Worm (Caenorhabditis elegans) whole organism, L4 larva: Measurements from ENCODE around the gene B0432.9.

ENCODE experiments used
- F37D6.2 ChIP-seq: sonication (generic microtip); optimal IDR thresholded peaks from 2 replicates; lab custom pipeline; 2016; ENCODE audit warnings: mild to moderate bottlenecking, missing genetic modification characterization, missing compliant biosample characterization
- T20F7.1 ChIP-seq: fragments of 200-800 bp; sonication (Bioruptor generic); optimal IDR thresholded peaks from 2 replicates; lab custom pipeline; 2018; ENCODE audit warnings: mild to moderate bottlenecking, missing genetic modification characterization, missing compliant biosample characterization
- T26A8.4 ChIP-seq: fragments of 200-800 bp; sonication (Bioruptor generic); IDR thresholded peaks from 2 replicates; pipeline ENCODE4 v1.3.6; 2022; ENCODE audit warnings: missing genetic modification characterization, missing compliant biosample characterization
- Y105C5A.15 ChIP-seq: fragments of 200-800 bp; sonication (Bioruptor generic); IDR thresholded peaks from 2 replicates; pipeline ENCODE4 v1.3.6; 2022; ENCODE audit warnings: missing genetic modification characterization, missing compliant biosample characterization
- Y48G9A.11 ChIP-seq: fragments of 200-800 bp; sonication (Bioruptor generic); IDR thresholded peaks from 2 replicates; pipeline ENCODE4 v1.3.6; 2022; ENCODE audit warnings: missing genetic modification reagents, missing genetic modification characterization, missing compliant biosample characterization
- ama-1 ChIP-seq: fragments of 150-350 bp; optimal IDR thresholded peaks from 2 replicates; lab custom pipeline; 2014; ENCODE audit warnings: inconsistent platforms, mixed read lengths
- cey-2 ChIP-seq: sonication (generic microtip); optimal IDR thresholded peaks from 3 replicates; lab custom pipeline; 2017; ENCODE audit warnings: missing genetic modification characterization, mild to moderate bottlenecking, missing compliant biosample characterization, antibody characterized with exemption, borderline replicate concordance; ENCODE audit not compliant: insufficient read depth
- dmd-8 ChIP-seq: fragments of 200-800 bp; sonication (Bioruptor generic); IDR thresholded peaks from 2 replicates; pipeline ENCODE4 v1.3.6; 2022; ENCODE audit warnings: missing genetic modification characterization, missing compliant biosample characterization
- dpl-1 ChIP-seq: fragments of 150-350 bp; optimal IDR thresholded peaks from 2 replicates; lab custom pipeline; 2014; ENCODE audit warnings: missing biosample characterization, missing genetic modification reagents, missing genetic modification characterization
- hlh-11 ChIP-seq: fragments of 200-800 bp; sonication (Bioruptor generic); optimal IDR thresholded peaks from 2 replicates; lab custom pipeline; 2018; ENCODE audit warnings: mild to moderate bottlenecking, missing genetic modification characterization, missing compliant biosample characterization
- hlh-30 ChIP-seq: sonication (generic microtip); optimal IDR thresholded peaks from 2 replicates; lab custom pipeline; 2017; ENCODE audit warnings: antibody characterized with exemption, mild to moderate bottlenecking, missing genetic modification characterization, missing compliant biosample characterization; ENCODE audit not compliant: insufficient read depth
- hmg-1.1 ChIP-seq: fragments of 200-800 bp; sonication (Bioruptor generic); IDR thresholded peaks from 2 replicates; pipeline ENCODE4 v1.3.6; 2022; ENCODE audit warnings: missing genetic modification reagents, missing genetic modification characterization, missing compliant biosample characterization
- jun-1 ChIP-seq: fragments of 150-350 bp; optimal IDR thresholded peaks from 2 replicates; lab custom pipeline; 2014; ENCODE audit warnings: missing biosample characterization, missing genetic modification reagents, missing genetic modification characterization
- lim-7 ChIP-seq: fragments of 200-800 bp; sonication (Bioruptor generic); IDR thresholded peaks from 2 replicates; pipeline ENCODE4 v1.3.6; 2022; ENCODE audit warnings: missing genetic modification characterization, missing compliant biosample characterization
- lin-13 ChIP-seq: fragments of 150-350 bp; optimal IDR thresholded peaks from 2 replicates; lab custom pipeline; 2014; ENCODE audit warnings: missing biosample characterization, missing genetic modification reagents, missing genetic modification characterization
- lin-39 ChIP-seq: fragments of 150-350 bp; optimal IDR thresholded peaks from 2 replicates; lab custom pipeline; 2014; ENCODE audit warnings: missing biosample characterization, missing genetic modification reagents, missing genetic modification characterization
- mes-2 ChIP-seq: sonication (generic microtip); optimal IDR thresholded peaks from 2 replicates; lab custom pipeline; 2016; ENCODE audit warnings: missing genotype, mild to moderate bottlenecking, missing genetic modification characterization, missing compliant biosample characterization; ENCODE audit not compliant: poor library complexity, severe bottlenecking
- mxl-3 ChIP-seq: fragments of 200-800 bp; sonication (Bioruptor generic); optimal IDR thresholded peaks from 2 replicates; lab custom pipeline; 2018; ENCODE audit warnings: mild to moderate bottlenecking, missing genetic modification characterization, missing compliant biosample characterization
- nhr-10 ChIP-seq: fragments of 150-350 bp; optimal IDR thresholded peaks from 2 replicates; lab custom pipeline; 2014; ENCODE audit warnings: missing biosample characterization, missing genetic modification characterization
- nhr-11 ChIP-seq: fragments of 150-350 bp; optimal IDR thresholded peaks from 2 replicates; lab custom pipeline; 2014; ENCODE audit warnings: missing biosample characterization, missing genetic modification characterization
- nhr-237 ChIP-seq: sonication (generic microtip); optimal IDR thresholded peaks from 2 replicates; lab custom pipeline; 2017; ENCODE audit warnings: missing biosample characterization, missing genetic modification characterization
- nhr-28 ChIP-seq: fragments of 150-350 bp; optimal IDR thresholded peaks from 2 replicates; lab custom pipeline; 2014; ENCODE audit warnings: missing biosample characterization, missing genetic modification characterization
- nhr-41 ChIP-seq: fragments of 200-800 bp; sonication (Bioruptor generic); IDR thresholded peaks from 2 replicates; pipeline ENCODE4 v1.3.6; 2022; ENCODE audit warnings: missing genetic modification reagents, missing genetic modification characterization, missing compliant biosample characterization
- nhr-42 ChIP-seq: fragments of 200-800 bp; sonication (Bioruptor generic); IDR thresholded peaks from 2 replicates; pipeline ENCODE4 v1.3.6; 2022; ENCODE audit warnings: missing genetic modification characterization, missing compliant biosample characterization
- nhr-6 ChIP-seq: fragments of 150-350 bp; optimal IDR thresholded peaks from 2 replicates; lab custom pipeline; 2014; ENCODE audit warnings: missing biosample characterization, missing genetic modification characterization
- nhr-77 ChIP-seq: fragments of 150-350 bp; optimal IDR thresholded peaks from 2 replicates; lab custom pipeline; 2014; ENCODE audit warnings: missing biosample characterization, missing genetic modification characterization
- pqm-1 ChIP-seq: sonication (generic microtip); optimal IDR thresholded peaks from 2 replicates; lab custom pipeline; 2017; ENCODE audit warnings: missing biosample characterization, missing genetic modification characterization
- saeg-2 ChIP-seq: fragments of 200-800 bp; sonication (Bioruptor generic); IDR thresholded peaks from 2 replicates; pipeline ENCODE4 v1.3.6; 2022; ENCODE audit warnings: missing genetic modification reagents, missing genetic modification characterization, missing compliant biosample characterization
- sdz-12 ChIP-seq: fragments of 200-800 bp; sonication (Bioruptor generic); optimal IDR thresholded peaks from 2 replicates; lab custom pipeline; 2018; ENCODE audit warnings: mild to moderate bottlenecking, missing genetic modification characterization, missing compliant biosample characterization
- skn-1 ChIP-seq: fragments of 150-350 bp; optimal IDR thresholded peaks from 2 replicates; lab custom pipeline; 2014; ENCODE audit warnings: missing biosample characterization, missing genetic modification characterization
- snpc-1.2 ChIP-seq: fragments of 200-800 bp; sonication (Bioruptor generic); IDR thresholded peaks from 2 replicates; pipeline ENCODE4 v1.3.6; 2022; ENCODE audit warnings: missing genetic modification reagents, missing genetic modification characterization, missing compliant biosample characterization
- spr-1 ChIP-seq: sonication (generic microtip); optimal IDR thresholded peaks from 2 replicates; lab custom pipeline; 2016; ENCODE audit warnings: mild to moderate bottlenecking, missing genetic modification characterization, missing compliant biosample characterization
- tag-97 ChIP-seq: fragments of 200-800 bp; sonication (Bioruptor generic); IDR thresholded peaks from 2 replicates; pipeline ENCODE4 v1.3.6; 2022; ENCODE audit warnings: missing genetic modification characterization, missing compliant biosample characterization
- unc-39 ChIP-seq: sonication (generic microtip); optimal IDR thresholded peaks from 2 replicates; lab custom pipeline; 2017; ENCODE audit warnings: missing biosample characterization, missing genetic modification characterization
- unc-62 ChIP-seq, 3 experiments: fragments of 150-350 bp in 1 of 3; sonication (generic microtip); optimal IDR thresholded peaks in 2 of 3; peaks in 1 of 3; 1 replicate in 1 of 3; 2 replicates in 2 of 3; lab custom pipeline; 2014 to 2017; ENCODE audit warnings: missing biosample characterization in 3 of 3, missing genetic modification characterization in 3 of 3, missing genetic modification reagents in 3 of 3, missing genotype in 1 of 3
- vab-7 ChIP-seq: fragments of 200-800 bp; sonication (Bioruptor generic); IDR thresholded peaks from 2 replicates; pipeline ENCODE4 v1.3.6; 2022; ENCODE audit warnings: missing genetic modification reagents, missing genetic modification characterization, missing compliant biosample characterization
- zfp-2 ChIP-seq: sonication (generic microtip); optimal IDR thresholded peaks from 2 replicates; lab custom pipeline; 2016; ENCODE audit warnings: mild to moderate bottlenecking, missing genetic modification characterization, missing compliant biosample characterization
- zip-11 ChIP-seq: fragments of 200-800 bp; sonication (Bioruptor generic); IDR thresholded peaks from 2 replicates; pipeline ENCODE4 v1.3.6; 2022; ENCODE audit warnings: missing genetic modification characterization, missing compliant biosample characterization
- zip-2 ChIP-seq: fragments of 150-350 bp; optimal IDR thresholded peaks from 2 replicates; lab custom pipeline; 2014; ENCODE audit warnings: missing biosample characterization, missing genetic modification characterization
- ztf-11 ChIP-seq: fragments of 150-350 bp; optimal IDR thresholded peaks from 2 replicates; lab custom pipeline; 2014; ENCODE audit warnings: missing biosample characterization, missing genetic modification characterization

B0432.9 gene

ce11 chrII:299684-300083 is 16.2 kb upstream of the B0432.9 start, which contains the start of gene K01A2.6:
K01A2.6 (plus strand) TSS chrII:299984.
- TF ChIP-seq tag-97 (GFP tag; lab: Robert Waterston, UW) = no peak
- TF ChIP-seq unc-62 (GFP tag; optimal IDR thresholded peaks at IDR 0.05 in 1 of 2; lab: Kevin White, UChicago) = peak in 1 of 2 experiments; percentile 14
- TF ChIP-seq unc-62 (tag; optimal IDR thresholded peaks at IDR 0.05; lab: Kevin White, UChicago) = no peak
- TF ChIP-seq, all 104 proteins: peak for 1

DNA sequence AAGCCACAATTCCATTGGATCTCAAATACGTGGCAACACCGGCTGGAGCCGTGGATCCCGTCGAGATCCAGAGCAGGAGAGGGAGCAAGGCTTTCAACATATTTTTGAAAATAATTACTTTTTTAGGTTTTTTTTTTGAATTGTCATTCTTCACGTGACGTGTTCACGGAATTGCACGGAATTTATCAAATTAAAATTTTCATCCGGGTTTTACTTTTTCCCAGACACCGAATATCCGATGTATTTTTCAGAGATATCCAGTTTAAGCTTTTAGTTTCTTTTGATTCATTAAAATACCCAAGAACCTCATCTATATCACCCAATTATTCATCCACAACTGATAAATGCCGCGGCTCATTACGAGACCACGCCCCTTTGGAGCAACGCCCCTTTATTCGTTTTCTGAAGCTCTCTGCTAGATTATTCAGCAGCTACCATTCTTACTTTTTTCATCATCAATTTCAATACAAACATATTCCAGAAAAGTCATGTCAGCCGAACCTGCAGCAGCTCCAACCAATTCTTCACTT is 13.5 kb upstream of the B0432.9 start, which contains the start of the genes clec-117 and B0432.1:
clec-117 (minus strand) TSS at position 101 of the 530 bp plus-strand sequence.
B0432.1 (plus strand) TSS at position 480 of the 530 bp plus-strand sequence.
- TF ChIP-seq skn-1 (no peak), cey-2 (tag; lab: Kevin White, UChicago) (no peak), F37D6.2 (tag; lab: Kevin White, UChicago) (no peak), lin-13 (no peak), vab-7 (no peak), zfp-2 (no peak), unc-62 (GFP tag; optimal IDR thresholded peaks at IDR 0.05 in 1 of 2; lab: Kevin White, UChicago) (no peak), unc-62 (tag; optimal IDR thresholded peaks at IDR 0.05; lab: Kevin White, UChicago) (no peak), lim-7 (GFP tag; lab: Robert Waterston, UW) (no peak), pqm-1 (tag; lab: Kevin White, UChicago) (no peak), nhr-10 (no peak), zip-11 (GFP tag; lab: Robert Waterston, UW) (no peak), nhr-237 (tag; lab: Kevin White, UChicago) (no peak), nhr-77 (tag; lab: Kevin White, UChicago) (no peak)

- TF ChIP-seq dpl-1 (GFP tag; lab: Kevin White, UChicago) (no peak), hmg-1.1 (GFP tag; lab: Robert Waterston, UW) (no peak), mxl-3 (GFP tag; lab: Kevin White, UChicago) (no peak), nhr-42 (GFP tag; lab: Robert Waterston, UW) (no peak), lim-7 (GFP tag; lab: Robert Waterston, UW) (no peak), jun-1 (tag; lab: Kevin White, UChicago) (no peak), ama-1 (lab: Kevin White, UChicago) (no peak)
These were observed 11.1 kb upstream of the B0432.9 start, which contains the start of gene B0432.11 for ce11 chrII:294606-295005. B0432.11 (minus strand) TSS chrII:294706.

DNA sequence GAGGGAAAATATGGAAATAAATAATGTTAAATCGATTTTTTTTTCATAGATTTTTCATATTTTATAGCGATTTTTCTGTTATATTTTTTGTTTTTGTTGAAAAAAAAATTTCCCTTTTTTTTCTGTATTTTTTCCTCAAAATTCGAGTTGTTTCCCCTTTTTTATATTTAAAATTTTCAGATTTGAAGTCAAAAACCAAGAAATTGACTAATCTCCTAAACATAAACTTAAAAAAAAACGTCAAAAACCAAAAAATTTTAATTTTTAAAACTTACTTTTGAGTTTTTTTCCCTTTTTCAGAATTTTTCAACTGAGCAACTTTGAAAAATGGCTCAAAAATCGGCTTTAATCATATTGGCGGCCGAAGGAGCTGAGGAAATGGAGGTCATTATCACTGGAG is 6.8 kb upstream of the B0432.9 start, which contains the start of gene djr-1.1:
djr-1.1 (plus strand) TSS at position 301 of the 400 bp plus-strand sequence.
- TF ChIP-seq nhr-11 (tag; lab: Kevin White, UChicago) (no peak), mes-2 (tag; lab: Kevin White, UChicago) (no peak), zip-2 (tag; lab: Kevin White, UChicago) (no peak), ztf-11 (tag; lab: Kevin White, UChicago) (no peak), unc-39 (tag; lab: Kevin White, UChicago) (no peak), lin-39 (tag; lab: Kevin White, UChicago) (no peak), Y105C5A.15 (GFP tag; lab: Robert Waterston, UW) (no peak), spr-1 (tag; lab: Kevin White, UChicago) (no peak)

DNA sequence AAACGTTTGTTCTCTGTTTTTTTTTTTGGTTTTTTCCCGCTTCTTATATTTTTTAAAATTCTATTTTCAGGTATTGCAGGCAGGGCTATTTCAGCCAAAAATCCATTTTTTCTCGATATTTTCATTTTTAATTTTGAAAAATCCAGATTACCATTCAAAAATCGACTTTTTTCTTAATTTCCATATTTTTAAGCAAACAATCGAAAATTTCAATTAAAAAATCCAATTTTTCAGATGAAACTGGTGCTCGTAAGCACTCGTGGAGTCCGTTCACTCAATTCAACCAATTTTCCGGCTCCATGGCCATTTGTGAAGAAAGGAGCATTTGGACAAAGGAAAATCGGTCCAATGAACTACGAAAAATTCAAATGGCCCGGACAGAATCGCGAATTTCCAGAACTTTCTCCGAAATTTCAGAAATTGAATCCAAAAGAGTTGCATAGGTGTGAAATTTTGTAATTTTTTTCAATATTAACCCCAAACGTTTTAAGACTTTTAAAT is 5.3 kb upstream of the B0432.9 start, which contains the start of gene mrpl-41:
mrpl-41 (plus strand) TSS at position 235 of the 501 bp plus-strand sequence.
- TF ChIP-seq nhr-41 (GFP tag; lab: Robert Waterston, UW) (no peak), jun-1 (tag; lab: Kevin White, UChicago) (no peak), hlh-11 (tag; lab: Kevin White, UChicago) (no peak), nhr-237 (tag; lab: Kevin White, UChicago) (no peak), lin-39 (tag; lab: Kevin White, UChicago) (no peak), cey-2 (tag; lab: Kevin White, UChicago) (no peak), hlh-30 (tag; lab: Kevin White, UChicago) (no peak), sdz-12 (GFP tag; lab: Kevin White, UChicago) (peak; percentile 23), nhr-28 (no peak), nhr-42 (GFP tag; lab: Robert Waterston, UW) (peak; percentile 61; the same call in 1 of the 2 replicates), Y105C5A.15 (GFP tag; lab: Robert Waterston, UW) (no peak), snpc-1.2 (GFP tag; lab: Robert Waterston, UW) (0 out of 2 replicates have a peak, but pooled peaks have one; percentile 14), Y48G9A.11 (GFP tag; lab: Robert Waterston, UW) (no peak), nhr-6 (tag; lab: Kevin White, UChicago) (no peak), T20F7.1 (no peak), dmd-8 (GFP tag; lab: Robert Waterston, UW) (no peak), unc-39 (tag; lab: Kevin White, UChicago) (no peak), tag-97 (GFP tag; lab: Robert Waterston, UW) (no peak), nhr-77 (tag; lab: Kevin White, UChicago) (no peak), saeg-2 (GFP tag; lab: Robert Waterston, UW) (no peak), T26A8.4 (GFP tag; lab: Robert Waterston, UW) (peak; percentile 46; the same call in 1 of the 2 replicates)
